Fruit fly (Drosophila melanogaster) whole organism, embryonic: ENCODE results near the gene CG17154.

ENCODE experiments used
- Adf1 ChIP-seq: fragments of 200-800 bp; sonication (Bioruptor generic); IDR thresholded peaks from 2 replicates; pipeline ENCODE4 v1.3.6; 2022; ENCODE audit warnings: missing biosample characterization, missing genetic modification characterization
- Aef1 ChIP-seq: fragments of 200-800 bp; sonication (Bioruptor generic); IDR thresholded peaks from 3 replicates; pipeline ENCODE4 v1.3.6; 2022; ENCODE audit warnings: missing biosample characterization, missing genetic modification characterization
- Atf-2 ChIP-seq: fragments of 200-800 bp; sonication (Bioruptor generic); optimal IDR thresholded peaks from 2 replicates; lab custom pipeline; 2016; ENCODE audit warnings: missing biosample characterization, missing genetic modification characterization
- CG10147 ChIP-seq: fragments of 200-800 bp; sonication (Bioruptor generic); optimal IDR thresholded peaks from 2 replicates; lab custom pipeline; 2019; ENCODE audit warnings: missing biosample characterization, mild to moderate bottlenecking, missing genetic modification characterization, moderate library complexity
- CG10654 ChIP-seq: fragments of 200-800 bp; sonication (Bioruptor generic); optimal IDR thresholded peaks from 2 replicates; lab custom pipeline; 2016; ENCODE audit warnings: missing biosample characterization, missing genetic modification characterization
- CG11093 ChIP-seq: fragments of 200-800 bp; sonication (Bioruptor generic); IDR thresholded peaks from 3 replicates; pipeline ENCODE4 v1.3.6; 2022; ENCODE audit warnings: missing biosample characterization, missing genetic modification characterization
- CG13624 ChIP-seq: fragments of 200-800 bp; sonication (Bioruptor generic); optimal IDR thresholded peaks from 2 replicates; lab custom pipeline; 2016; ENCODE audit warnings: missing biosample characterization, missing genetic modification characterization
- CG14050 ChIP-seq: fragments of 200-800 bp; sonication (Bioruptor generic); IDR thresholded peaks from 3 replicates; pipeline ENCODE4 v1.3.6; 2022; ENCODE audit warnings: missing biosample characterization, missing genetic modification characterization
- CG18619 ChIP-seq: fragments of 200-800 bp; sonication (Bioruptor generic); optimal IDR thresholded peaks from 3 replicates; lab custom pipeline; 2017; ENCODE audit warnings: missing biosample characterization, mild to moderate bottlenecking, missing genetic modification characterization
- CG33213 ChIP-seq: fragments of 200-800 bp; sonication (Bioruptor generic); optimal IDR thresholded peaks from 3 replicates; lab custom pipeline; 2016; ENCODE audit warnings: missing biosample characterization, missing genetic modification characterization
- CG3726 ChIP-seq: fragments of 200-800 bp; sonication (Bioruptor generic); IDR thresholded peaks from 3 replicates; pipeline ENCODE4, ENCODE4 v1.3.6; 2022; ENCODE audit warnings: missing biosample characterization, missing genetic modification characterization
- CG4617 ChIP-seq: fragments of 200-800 bp; sonication (Bioruptor generic); optimal IDR thresholded peaks from 3 replicates; lab custom pipeline; 2016; ENCODE audit warnings: missing biosample characterization, missing genetic modification characterization, borderline replicate concordance
- CG4820 ChIP-seq: fragments of 200-800 bp; sonication (Bioruptor generic); optimal IDR thresholded peaks from 3 replicates; lab custom pipeline; 2016; ENCODE audit warnings: missing biosample characterization, missing genetic modification characterization
- CG6272 ChIP-seq: fragments of 200-800 bp; sonication (Bioruptor generic); IDR thresholded peaks from 2 replicates; pipeline ENCODE4 v1.3.6; 2022; ENCODE audit warnings: missing biosample characterization, missing genetic modification characterization
- CG8089 ChIP-seq: fragments of 200-800 bp; sonication (Bioruptor generic); optimal IDR thresholded peaks from 3 replicates; lab custom pipeline; 2016; ENCODE audit warnings: missing biosample characterization, missing genetic modification characterization
- CG8359 ChIP-seq: fragments of 200-800 bp; sonication (Bioruptor generic); optimal IDR thresholded peaks from 2 replicates; lab custom pipeline; 2017; ENCODE audit warnings: missing biosample characterization, mild to moderate bottlenecking, missing genetic modification characterization, borderline replicate concordance
- CG9215 ChIP-seq: fragments of 200-800 bp; sonication (Bioruptor generic); IDR thresholded peaks from 2 replicates; pipeline ENCODE4 v1.3.6; 2022; ENCODE audit warnings: missing biosample characterization, missing genetic modification characterization
- Dp ChIP-seq: fragments of 200-800 bp; sonication (Bioruptor generic); optimal IDR thresholded peaks from 2 replicates; lab custom pipeline; 2018; ENCODE audit warnings: missing biosample characterization, mild to moderate bottlenecking, missing genetic modification characterization, moderate library complexity
- H15 ChIP-seq: fragments of 200-800 bp; sonication (Bioruptor generic); IDR thresholded peaks from 3 replicates; pipeline ENCODE4 v1.3.6; 2022; ENCODE audit warnings: missing biosample characterization, missing genetic modification characterization
- HLH54F ChIP-seq: fragments of 200-800 bp; sonication (Bioruptor generic); optimal IDR thresholded peaks from 3 replicates; lab custom pipeline; 2016; ENCODE audit warnings: missing biosample characterization, missing genetic modification characterization
- HLHmδ ChIP-seq: fragments of 200-800 bp; sonication (Bioruptor generic); optimal IDR thresholded peaks from 2 replicates; lab custom pipeline; 2018; ENCODE audit warnings: missing biosample characterization, mild to moderate bottlenecking, missing genetic modification characterization, moderate library complexity
- Hr3 ChIP-seq: fragments of 200-800 bp; sonication (Bioruptor generic); optimal IDR thresholded peaks from 3 replicates; lab custom pipeline; 2016; ENCODE audit warnings: missing biosample characterization, missing genetic modification characterization
- Opbp ChIP-seq: fragments of 200-800 bp; sonication (Bioruptor generic); IDR thresholded peaks from 3 replicates; pipeline ENCODE4 v1.3.6; 2022; ENCODE audit warnings: missing biosample characterization, missing genetic modification characterization; ENCODE audit not compliant: partially characterized antibody
- Optix ChIP-seq: fragments of 200-800 bp; sonication (Bioruptor generic); IDR thresholded peaks from 3 replicates; pipeline ENCODE4 v1.3.6; 2022; ENCODE audit warnings: missing biosample characterization, missing genetic modification characterization
- Ravus ChIP-seq: fragments of 200-800 bp; sonication (Bioruptor generic); IDR thresholded peaks from 2 replicates; pipeline ENCODE4 v1.3.6; 2022; ENCODE audit warnings: missing biosample characterization, missing genetic modification characterization
- Sry-β ChIP-seq: fragments of 200-800 bp; sonication (Bioruptor generic); optimal IDR thresholded peaks from 2 replicates; lab custom pipeline; 2018; ENCODE audit warnings: missing biosample characterization, mild to moderate bottlenecking, missing genetic modification characterization, moderate library complexity
- Xrp1 ChIP-seq: fragments of 200-800 bp; sonication (Bioruptor generic); IDR thresholded peaks from 2 replicates; pipeline ENCODE4 v1.3.6; 2022; ENCODE audit warnings: missing biosample characterization, missing genetic modification characterization
- YL-1 ChIP-seq: fragments of 200-800 bp; sonication (Bioruptor generic); optimal IDR thresholded peaks from 3 replicates; lab custom pipeline; 2017; ENCODE audit warnings: missing biosample characterization, mild to moderate bottlenecking, missing genetic modification characterization
- ab ChIP-seq: fragments of 200-800 bp; sonication (Bioruptor generic); optimal IDR thresholded peaks from 2 replicates; lab custom pipeline; 2016; ENCODE audit warnings: missing biosample characterization, missing genetic modification characterization
- ac ChIP-seq: fragments of 200-800 bp; sonication (Bioruptor generic); optimal IDR thresholded peaks from 3 replicates; lab custom pipeline; 2017; ENCODE audit warnings: missing biosample characterization, mild to moderate bottlenecking, missing genetic modification characterization
- az2 ChIP-seq: fragments of 200-800 bp; sonication (Bioruptor generic); optimal IDR thresholded peaks from 3 replicates; lab custom pipeline; 2016; ENCODE audit warnings: missing biosample characterization, missing genetic modification characterization
- bbx ChIP-seq: fragments of 200-800 bp; sonication (Bioruptor generic); IDR thresholded peaks from 2 replicates; pipeline ENCODE4 v1.3.6; 2022; ENCODE audit warnings: missing biosample characterization, missing genetic modification characterization; ENCODE audit not compliant: partially characterized antibody
- bcd ChIP-seq: fragments of 200-800 bp; sonication (Bioruptor generic); optimal IDR thresholded peaks from 2 replicates; lab custom pipeline; 2017; ENCODE audit warnings: missing biosample characterization, mild to moderate bottlenecking, missing genetic modification characterization
- bigmax ChIP-seq: fragments of 200-800 bp; sonication (Bioruptor generic); optimal IDR thresholded peaks from 2 replicates; lab custom pipeline; 2018; ENCODE audit warnings: missing biosample characterization, mild to moderate bottlenecking, missing genetic modification characterization
- crc ChIP-seq: fragments of 200-800 bp; sonication (Bioruptor generic); optimal IDR thresholded peaks from 2 replicates; lab custom pipeline; 2016; ENCODE audit warnings: missing biosample characterization, missing genetic modification characterization
- dan ChIP-seq: fragments of 200-800 bp; sonication (Bioruptor generic); IDR thresholded peaks from 2 replicates; pipeline ENCODE4 v1.3.6; 2022; ENCODE audit warnings: missing biosample characterization, missing genetic modification characterization
- eve ChIP-seq, 2 experiments: fragments of >200 bp; optimal IDR thresholded peaks; 2 replicates each; lab custom pipeline; 2017; ENCODE audit warnings: missing biosample characterization in 2 of 2, missing genetic modification characterization in 2 of 2
- exex ChIP-seq: fragments of 200-800 bp; sonication (Bioruptor generic); optimal IDR thresholded peaks from 4 replicates; lab custom pipeline; 2018; ENCODE audit warnings: missing biosample characterization, mild to moderate bottlenecking, missing genetic modification characterization, moderate library complexity
- fu2 ChIP-seq: fragments of 200-800 bp; sonication (Bioruptor generic); optimal IDR thresholded peaks from 2 replicates; lab custom pipeline; 2016; ENCODE audit warnings: missing biosample characterization, missing genetic modification characterization
- gt ChIP-seq: fragments of 200-800 bp; sonication (Bioruptor generic); IDR thresholded peaks from 2 replicates; pipeline ENCODE4 v1.3.6; 2022; ENCODE audit warnings: missing biosample characterization, missing genetic modification characterization
- luna ChIP-seq: fragments of 200-800 bp; sonication (Bioruptor generic); optimal IDR thresholded peaks from 2 replicates; lab custom pipeline; 2016; ENCODE audit warnings: missing biosample characterization, missing genetic modification characterization
- mam ChIP-seq: fragments of 200-800 bp; sonication (Bioruptor generic); optimal IDR thresholded peaks from 3 replicates; lab custom pipeline; 2016; ENCODE audit warnings: missing biosample characterization, missing genetic modification characterization
- onecut ChIP-seq: fragments of 200-800 bp; sonication (Bioruptor generic); IDR thresholded peaks from 2 replicates; pipeline ENCODE4 v1.3.6; 2022; ENCODE audit warnings: missing biosample characterization, missing genetic modification characterization
- pho ChIP-seq: fragments of 200-800 bp; sonication (Bioruptor generic); optimal IDR thresholded peaks from 2 replicates; lab custom pipeline; 2016; ENCODE audit warnings: missing biosample characterization, missing genetic modification characterization
- pzg ChIP-seq: fragments of 200-800 bp; sonication (Bioruptor generic); optimal IDR thresholded peaks from 3 replicates; lab custom pipeline; 2018; ENCODE audit warnings: missing biosample characterization, mild to moderate bottlenecking, missing genetic modification characterization, moderate library complexity
- row ChIP-seq: fragments of 200-800 bp; sonication (Bioruptor generic); IDR thresholded peaks from 3 replicates; pipeline ENCODE4 v1.3.6; 2022; ENCODE audit warnings: missing biosample characterization, missing genetic modification characterization
- sob ChIP-seq: fragments of 200-800 bp; sonication (Bioruptor generic); IDR thresholded peaks from 2 replicates; pipeline ENCODE4 v1.3.6; 2022; ENCODE audit warnings: missing biosample characterization, missing genetic modification characterization
- tll ChIP-seq, 2 experiments: fragments of 200-800 bp in 1 of 2; fragments of >200 bp in 1 of 2; sonication (Bioruptor generic) in 1 of 2; optimal IDR thresholded peaks; 2 replicates each; lab custom pipeline; 2017 to 2019; ENCODE audit warnings: missing biosample characterization in 2 of 2, missing genetic modification characterization in 2 of 2, mild to moderate bottlenecking in 1 of 2, moderate library complexity in 1 of 2
- twi ChIP-seq: fragments of 200-800 bp; optimal IDR thresholded peaks from 2 replicates; lab custom pipeline; 2019; ENCODE audit warnings: missing biosample characterization, mild to moderate bottlenecking, missing genetic modification characterization, moderate library complexity
- vvl ChIP-seq: fragments of 200-800 bp; sonication (Bioruptor generic); IDR thresholded peaks from 2 replicates; pipeline ENCODE4 v1.3.6; 2022; ENCODE audit warnings: missing biosample characterization, missing genetic modification characterization

CG17154 gene

dm6 chr3L:12115966-12116735 lies 27.7 kb downstream of the CG17154 start, which contains the start of gene vers (continued):
- no peak for TF ChIP-seq Sry-β (GFP tag; lab: Kevin White, UChicago)
- TF ChIP-seq CG33213 (GFP tag; lab: Kevin White, UChicago), result peak; percentile 62
- TF ChIP-seq sob (GFP tag; lab: Robert Waterston, UW), result peak; percentile 56
- TF ChIP-seq luna, result no peak
- TF ChIP-seq CG3726 (GFP tag; lab: Robert Waterston, UW), result no peak
- TF ChIP-seq az2 (GFP tag; lab: Kevin White, UChicago), result no peak
- TF ChIP-seq Dp (GFP tag; lab: Kevin White, UChicago), result peak; percentile 98
- no peak for TF ChIP-seq HLHmδ (GFP tag; lab: Kevin White, UChicago)
- peak; percentile 93 for TF ChIP-seq pzg (GFP tag; lab: Kevin White, UChicago)
- no peak for TF ChIP-seq Atf-2 (GFP tag; lab: Kevin White, UChicago)
- 0 out of 3 replicates have a peak, but pooled peaks have one; percentile 35 for TF ChIP-seq row
- TF ChIP-seq CG11093, result peak; percentile 17; the same call in 1 of the 3 replicates
- no peak for TF ChIP-seq onecut
- no peak for TF ChIP-seq bigmax (GFP tag; lab: Kevin White, UChicago)
- TF ChIP-seq bbx (GFP tag; lab: Robert Waterston, UW), result peak; percentile 95
- TF ChIP-seq twi, result no peak
- no peak for TF ChIP-seq H15
- TF ChIP-seq Xrp1 (GFP tag; lab: Robert Waterston, UW), result peak; percentile 32; the same call in 1 of the 2 replicates
- TF ChIP-seq CG13624, result peak; percentile 50
- no peak; the same call in 1 of the 2 replicates for TF ChIP-seq Adf1 (GFP tag; lab: Robert Waterston, UW)
- TF ChIP-seq CG10147 (GFP tag; lab: Kevin White, UChicago), result no peak
- TF ChIP-seq exex (tag; lab: Kevin White, UChicago), result no peak
- TF ChIP-seq vvl (GFP tag; lab: Robert Waterston, UW), result peak; percentile 30
- TF ChIP-seq Ravus, result no peak
- TF ChIP-seq Aef1 (GFP tag; lab: Robert Waterston, UW), result no peak
- TF ChIP-seq tll (GFP tag; optimal IDR thresholded peaks at IDR 0.05; lab: Kevin White, UChicago), result no peak
- TF ChIP-seq fu2 (GFP tag; lab: Kevin White, UChicago), result no peak
- no peak for TF ChIP-seq CG10654 (GFP tag; lab: Kevin White, UChicago)
- no peak for TF ChIP-seq CG18619
- no peak for TF ChIP-seq eve (GFP tag; optimal IDR thresholded peaks at IDR 0.05; lab: Kevin White, UChicago)
- no peak for TF ChIP-seq CG8089 (GFP tag; lab: Kevin White, UChicago)
- no peak for TF ChIP-seq CG14050
- TF ChIP-seq Opbp (GFP tag; lab: Robert Waterston, UW), result peak; percentile 95
- TF ChIP-seq ac (GFP tag; lab: Kevin White, UChicago), result no peak
- no peak for TF ChIP-seq YL-1 (GFP tag; lab: Kevin White, UChicago)
- no peak for TF ChIP-seq CG8359 (GFP tag; lab: Kevin White, UChicago)
- peak; percentile 82 for TF ChIP-seq CG4617 (GFP tag; lab: Kevin White, UChicago)
- no peak for TF ChIP-seq CG4820 (GFP tag; lab: Kevin White, UChicago)
- no peak for TF ChIP-seq gt (GFP tag; lab: Robert Waterston, UW)
- no peak for TF ChIP-seq Optix (GFP tag; lab: Robert Waterston, UW)
- no peak for TF ChIP-seq Hr3 (GFP tag; lab: Kevin White, UChicago)
- TF ChIP-seq CG6272 (GFP tag; lab: Robert Waterston, UW), result no peak
- peak; percentile 47 for TF ChIP-seq mam
- TF ChIP-seq crc (GFP tag; lab: Kevin White, UChicago), result no peak
- TF ChIP-seq bcd (GFP tag; lab: Kevin White, UChicago), result no peak
- no peak for TF ChIP-seq pho (GFP tag; lab: Kevin White, UChicago)
- TF ChIP-seq HLH54F (GFP tag; lab: Kevin White, UChicago), result peak; percentile 25
- TF ChIP-seq dan, result no peak
- no peak for TF ChIP-seq CG9215 (GFP tag; lab: Robert Waterston, UW)
- TF ChIP-seq ab (GFP tag; lab: Kevin White, UChicago), result no peak
